Worm (Caenorhabditis elegans) whole organism, L1 larva: Measurements from ENCODE around the gene rbr-2.

ENCODE experiments used
- C34B4.2 ChIP-seq: sonication (generic microtip); optimal IDR thresholded peaks from 2 replicates; lab custom pipeline; 2017; ENCODE audit warnings: mild to moderate bottlenecking, missing genetic modification characterization, missing compliant biosample characterization
- F16B12.6 ChIP-seq: fragments of 150-350 bp; optimal IDR thresholded peaks from 2 replicates; lab custom pipeline; 2014; ENCODE audit warnings: missing biosample characterization, missing genetic modification characterization
- Y116A8C.19 ChIP-seq: sonication (generic microtip); optimal IDR thresholded peaks from 2 replicates; lab custom pipeline; 2016; ENCODE audit warnings: missing compliant biosample characterization, missing genetic modification characterization, borderline replicate concordance
- aha-1 ChIP-seq: fragments of 150-350 bp; optimal IDR thresholded peaks from 2 replicates; lab custom pipeline; 2014; ENCODE audit warnings: missing biosample characterization, missing genetic modification characterization
- alr-1 ChIP-seq: fragments of 200-800 bp; sonication (Bioruptor generic); optimal IDR thresholded peaks from 2 replicates; lab custom pipeline; 2018; ENCODE audit warnings: borderline replicate concordance, mild to moderate bottlenecking, missing genetic modification characterization, missing compliant biosample characterization
- blmp-1 ChIP-seq: fragments of 150-350 bp; optimal IDR thresholded peaks from 2 replicates; lab custom pipeline; 2014; ENCODE audit warnings: missing biosample characterization, missing genetic modification characterization
- ceh-8 ChIP-seq: fragments of 200-800 bp; sonication (Bioruptor generic); optimal IDR thresholded peaks from 2 replicates; lab custom pipeline; 2018; ENCODE audit warnings: mild to moderate bottlenecking, missing genetic modification characterization, moderate library complexity, missing compliant biosample characterization
- ceh-82 ChIP-seq, 3 experiments: fragments of 150-350 bp in 1 of 3; sonication (generic microtip) in 2 of 3; optimal IDR thresholded peaks; 2 replicates each; lab custom pipeline; 2014 to 2017; ENCODE audit warnings: missing biosample characterization in 3 of 3, missing genetic modification characterization in 3 of 3
- ceh-88 ChIP-seq: fragments of 200-800 bp; sonication (Bioruptor generic); IDR thresholded peaks from 2 replicates; pipeline ENCODE4 v1.3.6; 2022; ENCODE audit warnings: missing genetic modification characterization, missing compliant biosample characterization
- ceh-90 ChIP-seq: sonication (generic microtip); optimal IDR thresholded peaks from 2 replicates; lab custom pipeline; 2016; ENCODE audit warnings: missing genetic modification characterization, missing compliant biosample characterization
- ces-1 ChIP-seq: fragments of 150-350 bp; optimal IDR thresholded peaks from 2 replicates; lab custom pipeline; 2014; ENCODE audit warnings: missing biosample characterization, missing genetic modification reagents, missing genetic modification characterization
- dpl-1 ChIP-seq, 3 experiments: fragments of 150-350 bp in 2 of 3; sonication (generic microtip) in 1 of 3; optimal IDR thresholded peaks; 2 replicates each; lab custom pipeline; 2014 to 2017; ENCODE audit warnings: missing biosample characterization in 3 of 3, missing genetic modification characterization in 3 of 3, missing genetic modification reagents in 3 of 3
- elt-2 ChIP-seq: sonication (generic microtip); optimal IDR thresholded peaks from 2 replicates; lab custom pipeline; 2016; ENCODE audit warnings: missing genetic modification characterization, mild to moderate bottlenecking, inconsistent platforms, missing compliant biosample characterization, missing genetic modification reagents
- elt-3 ChIP-seq, 6 experiments: fragments of 150-350 bp in 1 of 6; sonication (generic microtip); optimal IDR thresholded peaks; 2 replicates each; lab custom pipeline; 2017 to 2018; ENCODE audit warnings: missing biosample characterization in 6 of 6, missing genetic modification characterization in 6 of 6, inconsistent platforms in 1 of 6
- fkh-10 ChIP-seq: sonication (generic microtip); optimal IDR thresholded peaks from 2 replicates; lab custom pipeline; 2017; ENCODE audit warnings: missing biosample characterization, missing genetic modification reagents, missing genetic modification characterization
- fkh-8 ChIP-seq: sonication (generic microtip); optimal IDR thresholded peaks from 2 replicates; lab custom pipeline; 2016; ENCODE audit warnings: mild to moderate bottlenecking, missing genetic modification characterization, missing compliant biosample characterization
- fos-1 ChIP-seq: fragments of 150-350 bp; optimal IDR thresholded peaks from 2 replicates; lab custom pipeline; 2014; ENCODE audit warnings: missing biosample characterization, missing genetic modification characterization
- grh-1 ChIP-seq: fragments of 200-800 bp; sonication (Bioruptor generic); IDR thresholded peaks from 2 replicates; pipeline ENCODE4 v1.3.6; 2022; ENCODE audit warnings: missing genetic modification reagents, missing genetic modification characterization, missing compliant biosample characterization
- hlh-4 ChIP-seq: sonication (generic microtip); optimal IDR thresholded peaks from 2 replicates; lab custom pipeline; 2016; ENCODE audit warnings: mild to moderate bottlenecking, missing genetic modification characterization, missing compliant biosample characterization
- hpl-2 ChIP-seq: fragments of 150-350 bp; optimal IDR thresholded peaks from 2 replicates; lab custom pipeline; 2014; ENCODE audit warnings: missing biosample characterization, missing genetic modification reagents, missing genetic modification characterization
- irx-1 ChIP-seq: sonication (generic microtip); optimal IDR thresholded peaks from 2 replicates; lab custom pipeline; 2016; ENCODE audit warnings: missing genetic modification characterization, missing compliant biosample characterization
- jun-1 ChIP-seq: fragments of 150-350 bp; optimal IDR thresholded peaks from 2 replicates; lab custom pipeline; 2014; ENCODE audit warnings: missing biosample characterization, missing genetic modification reagents, missing genetic modification characterization
- lin-14 ChIP-seq: fragments of 200-800 bp; sonication (Bioruptor generic); optimal IDR thresholded peaks from 2 replicates; lab custom pipeline; 2018; ENCODE audit warnings: mild to moderate bottlenecking, missing genetic modification characterization, moderate library complexity, missing compliant biosample characterization
- lin-39 ChIP-seq: fragments of 150-350 bp; optimal IDR thresholded peaks from 2 replicates; lab custom pipeline; 2014; ENCODE audit warnings: missing biosample characterization, missing genetic modification reagents, missing genetic modification characterization
- lsy-2 ChIP-seq, 2 experiments: fragments of 150-350 bp; optimal IDR thresholded peaks; 2 replicates each; lab custom pipeline; 2014; ENCODE audit warnings: missing biosample characterization in 2 of 2, missing genetic modification characterization in 2 of 2
- mef-2 ChIP-seq: fragments of 150-350 bp; optimal IDR thresholded peaks from 2 replicates; lab custom pipeline; 2014; ENCODE audit warnings: missing biosample characterization, missing genetic modification characterization
- nhr-11 ChIP-seq: fragments of 150-350 bp; optimal IDR thresholded peaks from 2 replicates; lab custom pipeline; 2014; ENCODE audit warnings: missing biosample characterization, missing genetic modification characterization
- nhr-19 ChIP-seq: fragments of 200-800 bp; sonication (Bioruptor generic); conservative IDR thresholded peaks from 2 replicates; pipeline ENCODE4 v1.3.6; 2022; ENCODE audit warnings: missing genetic modification characterization, missing compliant biosample characterization
- nhr-20 ChIP-seq: sonication (generic microtip); optimal IDR thresholded peaks from 2 replicates; lab custom pipeline; 2016; ENCODE audit warnings: mild to moderate bottlenecking, missing genetic modification characterization, missing compliant biosample characterization
- nhr-28 ChIP-seq: fragments of 150-350 bp; optimal IDR thresholded peaks from 2 replicates; lab custom pipeline; 2014; ENCODE audit warnings: missing biosample characterization, missing genetic modification characterization
- nhr-47 ChIP-seq: sonication (generic microtip); optimal IDR thresholded peaks from 2 replicates; lab custom pipeline; 2016; ENCODE audit warnings: mild to moderate bottlenecking, missing genetic modification characterization, moderate library complexity, missing compliant biosample characterization
- nhr-71 ChIP-seq: sonication (generic microtip); optimal IDR thresholded peaks from 2 replicates; lab custom pipeline; 2016; ENCODE audit warnings: mild to moderate bottlenecking, missing genetic modification characterization, moderate library complexity, missing compliant biosample characterization
- pax-3 ChIP-seq: fragments of 200-800 bp; sonication (Bioruptor generic); optimal IDR thresholded peaks from 2 replicates; lab custom pipeline; 2018; ENCODE audit warnings: mild to moderate bottlenecking, missing genetic modification characterization, moderate library complexity, missing compliant biosample characterization
- rnt-1 ChIP-seq: sonication (generic microtip); optimal IDR thresholded peaks from 2 replicates; lab custom pipeline; 2016; ENCODE audit warnings: mild to moderate bottlenecking, missing genetic modification characterization, moderate library complexity, missing compliant biosample characterization
- snu-23 ChIP-seq: sonication (generic microtip); optimal IDR thresholded peaks from 2 replicates; lab custom pipeline; 2016; ENCODE audit warnings: missing genetic modification characterization, missing compliant biosample characterization
- swsn-7 ChIP-seq: sonication (generic microtip); optimal IDR thresholded peaks from 2 replicates; lab custom pipeline; 2016; ENCODE audit warnings: missing genetic modification characterization, missing compliant biosample characterization
- tbx-2 ChIP-seq: sonication (generic microtip); optimal IDR thresholded peaks from 2 replicates; lab custom pipeline; 2016; ENCODE audit warnings: missing genetic modification characterization, missing compliant biosample characterization
- unc-130 ChIP-seq: fragments of 150-350 bp; optimal IDR thresholded peaks from 2 replicates; lab custom pipeline; 2017; ENCODE audit warnings: missing biosample characterization, missing genetic modification characterization, inconsistent platforms
- unc-30 ChIP-seq: sonication (generic microtip); optimal IDR thresholded peaks from 2 replicates; lab custom pipeline; 2017; ENCODE audit warnings: missing biosample characterization, missing genetic modification characterization

The rbr-2 gene

DNA sequence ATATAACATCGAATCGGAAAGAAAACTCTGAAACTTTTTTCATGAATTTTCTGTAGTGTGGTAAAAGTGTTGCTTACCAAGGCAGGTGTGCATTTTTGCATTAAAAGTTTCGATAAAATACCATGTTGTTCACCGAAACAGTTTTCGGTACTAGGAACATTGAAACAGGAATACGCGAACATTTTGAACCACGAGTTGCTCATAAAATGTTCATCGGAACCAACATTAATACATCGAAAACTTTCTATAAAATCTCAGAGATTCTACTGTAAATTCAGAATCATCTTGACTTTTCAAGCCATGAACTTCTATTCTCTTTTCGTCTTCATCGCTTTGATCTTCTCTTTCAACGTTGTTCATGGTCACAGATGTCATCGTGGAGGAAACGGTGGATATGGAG lies 39.6 kb upstream of the rbr-2 start, which contains the start of gene fipr-15:
Gene fipr-15 (plus strand): TSS at position 301 of the 400 bp plus-strand sequence.
- TF ChIP-seq hpl-2 (GFP tag; lab: Kevin White, UChicago) = no peak

DNA sequence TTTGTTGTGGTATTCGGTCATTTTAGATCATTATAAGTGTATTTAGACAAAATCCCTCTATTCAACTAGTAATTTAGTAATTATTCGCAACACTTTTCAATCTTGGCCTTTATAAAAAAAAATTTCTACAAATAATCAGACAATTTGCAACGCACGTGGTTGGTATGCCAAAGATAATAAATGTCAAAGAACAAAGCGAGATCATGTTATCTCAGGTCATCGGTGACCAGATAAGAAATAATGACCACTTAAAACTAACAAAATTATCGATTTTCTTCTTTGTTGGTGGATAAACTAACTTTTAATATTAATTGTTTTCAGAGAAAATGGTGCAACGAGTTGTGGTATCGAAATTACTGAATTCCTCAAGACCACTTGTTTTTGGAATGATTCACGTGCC lies 38.6 kb upstream of the rbr-2 start, which contains the start of gene F13E9.13:
Gene F13E9.13 (plus strand): TSS at position 317 of the 400 bp plus-strand sequence.
- TF ChIP-seq elt-2 (peak; percentile 75), nhr-20 (tag; lab: Kevin White, UChicago) (peak; percentile 19), ceh-90 (no peak), rnt-1 (no peak), lsy-2 (tag; optimal IDR thresholded peaks at IDR 0.05; lab: Kevin White, UChicago) (no peak), jun-1 (tag; lab: Kevin White, UChicago) (no peak), elt-3 (tag; optimal IDR thresholded peaks at IDR 0.05; lab: Kevin White, UChicago) (peak in 1 of 6 experiments; percentile 14)
- TF ChIP-seq, all 84 proteins: peak for 3

DNA sequence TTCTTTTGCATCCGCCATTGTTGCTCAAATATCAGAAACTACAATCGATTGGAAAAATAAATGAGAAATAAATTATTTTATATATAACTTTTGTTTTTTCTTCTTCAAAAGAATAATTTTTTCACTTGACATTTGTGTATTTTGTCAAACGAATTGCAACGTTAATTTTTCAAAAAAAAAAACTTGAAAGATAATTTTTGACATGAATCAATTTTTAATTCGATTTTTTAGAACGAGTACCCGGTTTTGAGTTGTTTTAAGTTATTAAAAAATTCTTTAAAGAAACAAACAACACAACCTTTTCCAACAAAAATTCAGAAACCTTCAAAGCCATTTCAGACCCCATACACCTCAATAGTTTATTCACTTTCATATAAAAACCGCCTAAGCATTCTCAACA lies 35.6 kb upstream of the rbr-2 start, which contains the start of gene F13E9.5:
Gene F13E9.5 (minus strand): TSS at position 101 of the 400 bp plus-strand sequence.
- TF ChIP-seq nhr-28 (no peak), snu-23 (GFP tag; lab: Kevin White, UChicago) (no peak), fkh-10 (GFP tag; lab: Kevin White, UChicago) (no peak), blmp-1 (tag; lab: Kevin White, UChicago) (no peak), lin-14 (no peak), nhr-71 (tag; lab: Kevin White, UChicago) (no peak)

DNA sequence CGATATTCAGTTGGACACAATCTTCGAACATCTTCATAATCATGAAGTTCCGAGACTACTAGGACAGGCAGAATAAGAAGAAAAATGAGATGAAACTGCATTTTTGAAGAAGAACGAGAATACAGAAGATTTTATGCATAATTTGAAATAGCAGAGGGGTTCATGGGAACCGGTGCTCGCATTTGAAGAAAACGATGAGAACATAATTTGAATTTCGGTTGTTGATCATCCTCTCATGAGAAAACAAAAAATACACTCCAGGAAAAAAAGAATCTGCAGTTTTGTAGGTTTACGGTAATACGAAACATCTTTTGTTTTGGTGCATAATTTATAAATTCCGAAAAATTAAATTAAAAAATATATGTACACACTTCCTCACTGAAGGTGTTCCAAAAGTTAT lies 34.0 kb upstream of the rbr-2 start, which contains the start of gene srlf-11:
Gene srlf-11 (minus strand): TSS at position 101 of the 400 bp plus-strand sequence.
- TF ChIP-seq nhr-11 (tag; lab: Kevin White, UChicago) (no peak), ceh-82 (tag; optimal IDR thresholded peaks at IDR 0.05; lab: Kevin White, UChicago) (no peak), elt-2 (no peak), ceh-8 (GFP tag; lab: Kevin White, UChicago) (no peak), unc-130 (tag; lab: Kevin White, UChicago) (no peak), unc-30 (no peak), alr-1 (tag; lab: Kevin White, UChicago) (no peak), mef-2 (tag; lab: Kevin White, UChicago) (no peak), ces-1 (no peak), ceh-88 (GFP tag; lab: Robert Waterston, UW) (no peak), aha-1 (tag; lab: Kevin White, UChicago) (no peak), swsn-7 (tag; lab: Kevin White, UChicago) (no peak), grh-1 (GFP tag; lab: Robert Waterston, UW) (no peak)

DNA sequence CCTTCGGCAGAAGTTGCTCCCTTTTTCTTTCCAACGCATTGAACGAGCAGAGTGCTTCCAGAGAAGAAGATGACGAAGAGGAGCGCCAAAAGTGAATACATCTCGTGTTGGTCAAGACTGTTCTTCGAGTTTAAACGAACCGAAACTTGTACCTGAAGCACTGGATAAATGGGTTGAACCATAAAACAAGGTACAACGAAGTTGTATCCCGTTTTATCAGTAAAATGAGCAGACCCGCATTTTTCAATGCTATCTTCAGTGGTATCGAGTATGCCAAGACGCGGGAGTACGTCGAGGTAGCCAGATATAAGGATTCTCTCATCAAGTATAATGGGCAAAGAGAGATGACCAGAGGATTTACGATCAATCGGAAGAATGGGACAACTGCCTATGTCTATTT lies 32.6 kb upstream of the rbr-2 start, which contains the start of gene F13E9.16:
Gene F13E9.16 (minus strand): TSS at position 101 of the 400 bp plus-strand sequence.
- TF ChIP-seq pax-3 (tag; lab: Kevin White, UChicago) = no peak
- TF ChIP-seq fos-1 (tag; lab: Kevin White, UChicago) = no peak
- no peak for TF ChIP-seq elt-2
- no peak for TF ChIP-seq C34B4.2
- TF ChIP-seq tbx-2 (tag; lab: Kevin White, UChicago) = no peak
- TF ChIP-seq F16B12.6 (tag; lab: Kevin White, UChicago) = no peak
- TF ChIP-seq elt-3 (tag; optimal IDR thresholded peaks at IDR 0.05; lab: Kevin White, UChicago) = no peak
- TF ChIP-seq, all 84 proteins: peak for 0

DNA sequence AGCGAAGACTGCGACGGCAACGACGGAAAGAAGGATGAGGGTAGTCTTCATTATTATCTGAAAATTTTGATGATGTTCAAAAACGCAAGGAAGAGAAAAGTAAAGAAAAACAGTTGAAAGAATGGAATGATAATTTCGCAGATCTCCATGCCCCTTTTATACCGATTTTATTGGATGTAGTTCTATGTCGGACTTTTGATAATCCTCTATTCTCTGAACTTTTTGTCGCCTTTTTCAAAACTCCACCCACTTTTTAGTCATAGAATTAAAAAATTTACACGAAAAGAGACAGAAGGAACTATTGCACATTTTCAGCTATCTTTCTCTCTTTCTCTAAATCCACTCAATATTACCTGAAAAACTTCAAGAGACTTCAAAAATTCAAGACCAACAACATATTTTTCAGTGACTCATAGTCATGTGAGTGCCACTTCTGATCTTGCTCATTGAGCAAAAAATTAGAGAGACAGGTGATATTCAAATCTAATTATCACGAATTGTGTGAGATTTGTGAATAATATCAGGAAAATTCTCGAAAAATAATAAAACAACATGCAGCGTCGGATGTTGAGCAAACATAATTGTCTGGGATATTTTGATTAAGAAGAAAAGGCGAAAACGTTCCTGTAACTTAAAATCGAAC lies 29.9 kb upstream of the rbr-2 start, which contains the start of gene F13E9.15:
Gene F13E9.15 (minus strand): TSS at position 51 of the 643 bp plus-strand sequence.
- peak; percentile 89 for TF ChIP-seq fkh-8 (tag; lab: Kevin White, UChicago)
- no peak for TF ChIP-seq irx-1 (tag; lab: Kevin White, UChicago)
- TF ChIP-seq lin-39 (tag; lab: Kevin White, UChicago) = no peak
- no peak for TF ChIP-seq nhr-19 (GFP tag; lab: Robert Waterston, UW)
- peak; percentile 36 for TF ChIP-seq ceh-90
- peak; percentile 17 for TF ChIP-seq fkh-10 (GFP tag; lab: Kevin White, UChicago)
- TF ChIP-seq nhr-71 (tag; lab: Kevin White, UChicago) = peak; percentile 71
- peak; percentile 70 for TF ChIP-seq ceh-8 (GFP tag; lab: Kevin White, UChicago)
- no peak for TF ChIP-seq Y116A8C.19 (tag; lab: Kevin White, UChicago)
- TF ChIP-seq nhr-47 (tag; lab: Kevin White, UChicago) = peak; percentile 63
- TF ChIP-seq hlh-4 = peak; percentile 96
- TF ChIP-seq fos-1 (tag; lab: Kevin White, UChicago) = peak; percentile 10
- TF ChIP-seq nhr-20 (tag; lab: Kevin White, UChicago) = peak; percentile 2
- no peak for TF ChIP-seq blmp-1 (tag; lab: Kevin White, UChicago)
- no peak for TF ChIP-seq dpl-1 (GFP tag; optimal IDR thresholded peaks at IDR 0.05; lab: Kevin White, UChicago)
- TF ChIP-seq, all 84 proteins: peak for 9
